Fruit fly (Drosophila melanogaster): ENCODE data around the gene Arl1.

Gene Arl1

dm6 chr3L:15954784-15955427, 28.0 kb upstream of the Arl1 start, which contains the start of the genes Pka-C3 and GXIVsPLA2 (continued):
- TF ChIP-seq cato (GFP tag; optimal IDR thresholded peaks at IDR 0.05; ENCODE audit: borderline replicate concordance) (no peak), Tbp (GFP tag; optimal IDR thresholded peaks at IDR 0.05) (no peak), Hr78 (GFP tag; optimal IDR thresholded peaks at IDR 0.05) (no peak), Med (GFP tag) (no peak), CG31224 (GFP tag; IDR thresholded peaks at IDR 0.05) (no peak), CG8290 (GFP tag; optimal IDR thresholded peaks at IDR 0.05) (no peak), CG8290 (tag; optimal IDR thresholded peaks at IDR 0.05) (no peak), ranshi (GFP tag; IDR thresholded peaks at IDR 0.05) (no peak), ftz-f1 (GFP tag; optimal IDR thresholded peaks at IDR 0.05) (no peak), oc (tag; optimal IDR thresholded peaks at IDR 0.05) (no peak), CG10209 (GFP tag; optimal IDR thresholded peaks at IDR 0.05) (no peak), CG2129 (GFP tag; IDR thresholded peaks at IDR 0.05; ENCODE audit: partially characterized antibody) (no peak), dm (GFP tag; optimal IDR thresholded peaks at IDR 0.05) (no peak), Atf6 (GFP tag; IDR thresholded peaks at IDR 0.05) (no peak), H15 (GFP tag; IDR thresholded peaks at IDR 0.05) (no peak), CG33557 (GFP tag; optimal IDR thresholded peaks at IDR 0.05) (no peak), vnd (GFP tag; IDR thresholded peaks at IDR 0.05; ENCODE audit: partially characterized antibody) (no peak), CG34376 (GFP tag; optimal IDR thresholded peaks at IDR 0.05) (no peak), br (optimal IDR thresholded peaks at IDR 0.05) (no peak), zen (tag; optimal IDR thresholded peaks at IDR 0.05) (no peak), gt (GFP tag; IDR thresholded peaks at IDR 0.05) (no peak), CG10366 (GFP tag; IDR thresholded peaks at IDR 0.05) (no peak), CG11560 (tag; IDR thresholded peaks at IDR 0.05) (no peak), p53 (GFP tag; optimal IDR thresholded peaks at IDR 0.05) (no peak), mam (GFP tag; optimal IDR thresholded peaks at IDR 0.05) (no peak), Doc3 (GFP tag; IDR thresholded peaks at IDR 0.05; ENCODE audit: partially characterized antibody) (no peak), rib (GFP tag; IDR thresholded peaks at IDR 0.05) (no peak), psq (GFP tag; optimal IDR thresholded peaks at IDR 0.05) (no peak), CG32772 (GFP tag; IDR thresholded peaks at IDR 0.05) (no peak), Sry-β (GFP tag; optimal IDR thresholded peaks at IDR 0.05) (no peak), NFAT (GFP tag; IDR thresholded peaks at IDR 0.05) (no peak), wdn (GFP tag; IDR thresholded peaks at IDR 0.05) (no peak), Bteb2 (GFP tag; optimal IDR thresholded peaks at IDR 0.05) (no peak), fu2 (GFP tag; optimal IDR thresholded peaks at IDR 0.05) (no peak), Elba2 (GFP tag; optimal IDR thresholded peaks at IDR 0.05) (no peak), CG16813 (GFP tag; IDR thresholded peaks at IDR 0.05; ENCODE audit: partially characterized antibody) (no peak), prd (optimal IDR thresholded peaks at IDR 0.05) (no peak), prd (GFP tag; IDR thresholded peaks at IDR 0.05) (no peak), row (GFP tag; IDR thresholded peaks at IDR 0.05) (peak; percentile 9; the same call in 1 of the 3 replicates), luna (GFP tag; optimal IDR thresholded peaks at IDR 0.05) (no peak), CG15601 (tag; optimal IDR thresholded peaks at IDR 0.05) (peak; percentile 46), pita (GFP tag; optimal IDR thresholded peaks at IDR 0.05) (peak; percentile 29), lab (GFP tag; optimal IDR thresholded peaks at IDR 0.05) (no peak), CG10462 (GFP tag; optimal IDR thresholded peaks at IDR 0.05) (no peak), CG6813 (GFP tag; optimal IDR thresholded peaks at IDR 0.05) (no peak), corto (GFP tag; optimal IDR thresholded peaks at IDR 0.05) (no peak), CG6791 (GFP tag; IDR thresholded peaks at IDR 0.05; ENCODE audit: partially characterized antibody) (no peak), CG13123 (GFP tag; optimal IDR thresholded peaks at IDR 0.05) (no peak), Lhr (GFP tag; optimal IDR thresholded peaks at IDR 0.05) (peak; percentile 72), Six4 (GFP tag; optimal IDR thresholded peaks at IDR 0.05) (no peak), CG14965 (GFP tag; optimal IDR thresholded peaks at IDR 0.05; ENCODE audit: borderline replicate concordance) (no peak), CG17328 (GFP tag; IDR thresholded peaks at IDR 0.05) (no peak)
